Worm (Caenorhabditis elegans) whole organism, L1 larva: ENCODE data around the gene ptr-4.

Experiments used
- C16A3.4 ChIP-seq: fragments of 150-350 bp; optimal IDR thresholded peaks from 2 replicates; lab custom pipeline; 2014; ENCODE audit warnings: missing biosample characterization, missing genetic modification characterization
- F16B12.6 ChIP-seq: fragments of 150-350 bp; optimal IDR thresholded peaks from 2 replicates; lab custom pipeline; 2014; ENCODE audit warnings: missing biosample characterization, missing genetic modification characterization
- ama-1 ChIP-seq: fragments of 150-350 bp; optimal IDR thresholded peaks from 2 replicates; lab custom pipeline; 2014
- blmp-1 ChIP-seq: fragments of 150-350 bp; optimal IDR thresholded peaks from 2 replicates; lab custom pipeline; 2014; ENCODE audit warnings: missing biosample characterization, missing genetic modification characterization
- ceh-63 ChIP-seq: fragments of 200-800 bp; sonication (Bioruptor generic); optimal IDR thresholded peaks from 2 replicates; lab custom pipeline; 2018; ENCODE audit warnings: mild to moderate bottlenecking, missing genetic modification characterization, missing compliant biosample characterization
- ceh-90 ChIP-seq: sonication (generic microtip); optimal IDR thresholded peaks from 2 replicates; lab custom pipeline; 2016; ENCODE audit warnings: missing genetic modification characterization, missing compliant biosample characterization
- ces-1 ChIP-seq: fragments of 150-350 bp; optimal IDR thresholded peaks from 2 replicates; lab custom pipeline; 2014; ENCODE audit warnings: missing biosample characterization, missing genetic modification reagents, missing genetic modification characterization
- dsc-1 ChIP-seq: sonication (generic microtip); optimal IDR thresholded peaks from 2 replicates; lab custom pipeline; 2016; ENCODE audit warnings: mild to moderate bottlenecking, missing genetic modification characterization, missing compliant biosample characterization
- efl-1 ChIP-seq, 4 experiments: fragments of 150-350 bp; optimal IDR thresholded peaks in 3 of 4; peaks in 1 of 4; 1 replicate in 1 of 4; 2 replicates in 3 of 4; lab custom pipeline; 2014; ENCODE audit warnings: missing biosample characterization in 2 of 4, missing genetic modification characterization in 2 of 4, missing genetic modification reagents in 2 of 4
- egl-13 ChIP-seq: sonication (generic microtip); optimal IDR thresholded peaks from 2 replicates; lab custom pipeline; 2016; ENCODE audit warnings: missing genotype, missing genetic modification reagents, missing genetic modification characterization, missing compliant biosample characterization
- egl-27 ChIP-seq, 2 experiments: fragments of 150-350 bp in 1 of 2; sonication (generic microtip); optimal IDR thresholded peaks; 3 replicates each; lab custom pipeline; 2017 to 2018; ENCODE audit warnings: missing biosample characterization in 2 of 2, missing genetic modification characterization in 2 of 2, missing genetic modification reagents in 2 of 2
- elt-2 ChIP-seq: sonication (generic microtip); optimal IDR thresholded peaks from 2 replicates; lab custom pipeline; 2016; ENCODE audit warnings: missing genetic modification characterization, mild to moderate bottlenecking, inconsistent platforms, missing compliant biosample characterization, missing genetic modification reagents
- elt-3 ChIP-seq, 6 experiments: fragments of 150-350 bp in 1 of 6; sonication (generic microtip); optimal IDR thresholded peaks; 2 replicates each; lab custom pipeline; 2017 to 2018; ENCODE audit warnings: missing biosample characterization in 6 of 6, missing genetic modification characterization in 6 of 6, inconsistent platforms in 1 of 6
- fkh-4 ChIP-seq: sonication (generic microtip); optimal IDR thresholded peaks from 2 replicates; lab custom pipeline; 2016; ENCODE audit warnings: missing compliant biosample characterization, missing genetic modification characterization, borderline replicate concordance
- fkh-8 ChIP-seq: sonication (generic microtip); optimal IDR thresholded peaks from 2 replicates; lab custom pipeline; 2016; ENCODE audit warnings: mild to moderate bottlenecking, missing genetic modification characterization, missing compliant biosample characterization
- fos-1 ChIP-seq: fragments of 150-350 bp; optimal IDR thresholded peaks from 2 replicates; lab custom pipeline; 2014; ENCODE audit warnings: missing biosample characterization, missing genetic modification characterization
- grh-1 ChIP-seq: fragments of 200-800 bp; sonication (Bioruptor generic); IDR thresholded peaks from 2 replicates; pipeline ENCODE4 v1.3.6; 2022; ENCODE audit warnings: missing genetic modification reagents, missing genetic modification characterization, missing compliant biosample characterization
- hlh-4 ChIP-seq: sonication (generic microtip); optimal IDR thresholded peaks from 2 replicates; lab custom pipeline; 2016; ENCODE audit warnings: mild to moderate bottlenecking, missing genetic modification characterization, missing compliant biosample characterization
- lin-13 ChIP-seq: fragments of 150-350 bp; optimal IDR thresholded peaks from 2 replicates; lab custom pipeline; 2014; ENCODE audit warnings: missing biosample characterization, missing genetic modification reagents, missing genetic modification characterization
- lin-14 ChIP-seq: fragments of 200-800 bp; sonication (Bioruptor generic); optimal IDR thresholded peaks from 2 replicates; lab custom pipeline; 2018; ENCODE audit warnings: mild to moderate bottlenecking, missing genetic modification characterization, moderate library complexity, missing compliant biosample characterization
- lin-35 ChIP-seq, 2 experiments: fragments of 150-350 bp; optimal IDR thresholded peaks; 2 replicates each; lab custom pipeline; 2014; ENCODE audit warnings: missing biosample characterization in 2 of 2, missing genetic modification characterization in 2 of 2, missing genetic modification reagents in 2 of 2
- lir-3 ChIP-seq: sonication (generic microtip); optimal IDR thresholded peaks from 2 replicates; lab custom pipeline; 2016; ENCODE audit warnings: mild to moderate bottlenecking, missing genetic modification characterization, moderate library complexity, missing compliant biosample characterization; ENCODE audit not compliant: poor library complexity
- lsy-2 ChIP-seq, 2 experiments: fragments of 150-350 bp; optimal IDR thresholded peaks; 2 replicates each; lab custom pipeline; 2014; ENCODE audit warnings: missing biosample characterization in 2 of 2, missing genetic modification characterization in 2 of 2
- mab-9 ChIP-seq: fragments of 200-800 bp; sonication (Bioruptor generic); IDR thresholded peaks from 2 replicates; pipeline ENCODE4 v1.3.6; 2022; ENCODE audit warnings: missing genetic modification reagents, missing genetic modification characterization, missing compliant biosample characterization
- mep-1 ChIP-seq: fragments of 150-350 bp; optimal IDR thresholded peaks from 2 replicates; lab custom pipeline; 2014; ENCODE audit warnings: missing biosample characterization, missing genetic modification characterization
- nhr-11 ChIP-seq: fragments of 150-350 bp; optimal IDR thresholded peaks from 2 replicates; lab custom pipeline; 2014; ENCODE audit warnings: missing biosample characterization, missing genetic modification characterization
- nhr-12 ChIP-seq: sonication (generic microtip); optimal IDR thresholded peaks from 2 replicates; lab custom pipeline; 2017; ENCODE audit warnings: missing biosample characterization, missing genetic modification characterization
- nhr-19 ChIP-seq: fragments of 200-800 bp; sonication (Bioruptor generic); conservative IDR thresholded peaks from 2 replicates; pipeline ENCODE4 v1.3.6; 2022; ENCODE audit warnings: missing genetic modification characterization, missing compliant biosample characterization
- nhr-20 ChIP-seq: sonication (generic microtip); optimal IDR thresholded peaks from 2 replicates; lab custom pipeline; 2016; ENCODE audit warnings: mild to moderate bottlenecking, missing genetic modification characterization, missing compliant biosample characterization
- nhr-47 ChIP-seq: sonication (generic microtip); optimal IDR thresholded peaks from 2 replicates; lab custom pipeline; 2016; ENCODE audit warnings: mild to moderate bottlenecking, missing genetic modification characterization, moderate library complexity, missing compliant biosample characterization
- nhr-71 ChIP-seq: sonication (generic microtip); optimal IDR thresholded peaks from 2 replicates; lab custom pipeline; 2016; ENCODE audit warnings: mild to moderate bottlenecking, missing genetic modification characterization, moderate library complexity, missing compliant biosample characterization
- nhr-77 ChIP-seq: fragments of 150-350 bp; optimal IDR thresholded peaks from 2 replicates; lab custom pipeline; 2014; ENCODE audit warnings: missing biosample characterization, missing genetic modification characterization
- nhr-85 ChIP-seq: sonication (generic microtip); peaks from one replicate; lab custom pipeline; 2016; ENCODE audit warnings: missing genetic modification characterization, inconsistent platforms, missing compliant biosample characterization
- nhr-90 ChIP-seq: sonication (generic microtip); optimal IDR thresholded peaks from 2 replicates; lab custom pipeline; 2016; ENCODE audit warnings: mild to moderate bottlenecking, missing genetic modification characterization, missing compliant biosample characterization; ENCODE audit not compliant: poor library complexity
- pag-3 ChIP-seq: sonication (generic microtip); optimal IDR thresholded peaks from 2 replicates; lab custom pipeline; 2017; ENCODE audit warnings: missing genetic modification characterization, mild to moderate bottlenecking, missing compliant biosample characterization, antibody characterized with exemption, borderline replicate concordance; ENCODE audit not compliant: insufficient read depth
- rnt-1 ChIP-seq: sonication (generic microtip); optimal IDR thresholded peaks from 2 replicates; lab custom pipeline; 2016; ENCODE audit warnings: mild to moderate bottlenecking, missing genetic modification characterization, moderate library complexity, missing compliant biosample characterization
- snu-23 ChIP-seq: sonication (generic microtip); optimal IDR thresholded peaks from 2 replicates; lab custom pipeline; 2016; ENCODE audit warnings: missing genetic modification characterization, missing compliant biosample characterization
- sox-4 ChIP-seq: sonication (generic microtip); optimal IDR thresholded peaks from 2 replicates; lab custom pipeline; 2016; ENCODE audit warnings: missing genetic modification characterization, missing compliant biosample characterization
- sptf-1 ChIP-seq: fragments of 150-350 bp; optimal IDR thresholded peaks from 2 replicates; lab custom pipeline; 2014; ENCODE audit warnings: missing biosample characterization, missing genetic modification characterization
- swsn-7 ChIP-seq: sonication (generic microtip); optimal IDR thresholded peaks from 2 replicates; lab custom pipeline; 2016; ENCODE audit warnings: missing genetic modification characterization, missing compliant biosample characterization
- unc-130 ChIP-seq: fragments of 150-350 bp; optimal IDR thresholded peaks from 2 replicates; lab custom pipeline; 2017; ENCODE audit warnings: missing biosample characterization, missing genetic modification characterization, inconsistent platforms
- unc-86 ChIP-seq: sonication (generic microtip); optimal IDR thresholded peaks from 2 replicates; lab custom pipeline; 2016; ENCODE audit warnings: missing genetic modification characterization, missing compliant biosample characterization
- zag-1 ChIP-seq: fragments of 150-350 bp; optimal IDR thresholded peaks from 2 replicates; lab custom pipeline; 2014; ENCODE audit warnings: missing biosample characterization, missing genetic modification characterization
- zip-4 ChIP-seq: fragments of 200-800 bp; sonication (Bioruptor generic); optimal IDR thresholded peaks from 2 replicates; lab custom pipeline; 2018; ENCODE audit warnings: mild to moderate bottlenecking, missing genetic modification characterization, moderate library complexity, missing compliant biosample characterization
- ztf-11 ChIP-seq, 2 experiments: sonication (generic microtip); optimal IDR thresholded peaks; 2 replicates each; lab custom pipeline; 2016 to 2017; ENCODE audit warnings: missing genetic modification characterization in 2 of 2, missing biosample characterization in 1 of 2, missing compliant biosample characterization in 1 of 2
- ztf-4 ChIP-seq: fragments of 150-350 bp; optimal IDR thresholded peaks from 2 replicates; lab custom pipeline; 2014; ENCODE audit warnings: missing biosample characterization, missing genetic modification characterization

ptr-4 gene

DNA sequence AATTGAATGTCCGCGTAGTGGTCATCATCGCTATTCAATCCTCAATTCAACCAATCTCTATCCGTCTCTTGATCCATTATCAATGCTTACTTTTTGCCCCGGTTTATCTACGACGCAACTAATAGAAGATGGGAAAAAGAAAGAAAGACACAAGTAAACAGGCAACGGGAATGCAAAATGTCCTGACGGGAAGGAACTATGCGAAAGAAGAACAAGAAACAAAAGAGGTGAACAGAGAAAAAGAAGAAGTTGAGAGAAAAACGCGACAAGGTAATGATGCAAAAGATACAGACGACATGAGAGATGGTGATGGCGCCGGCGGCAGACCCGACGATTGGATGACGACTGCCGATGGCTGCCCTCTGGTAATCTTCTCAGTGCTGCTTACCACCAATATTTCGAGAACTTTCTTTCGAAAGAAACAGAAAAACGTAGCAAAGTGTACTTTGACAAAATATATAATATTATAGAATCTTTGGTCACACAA, 23.7 kb downstream of the ptr-4 start (continued):
- TF ChIP-seq egl-27 (tag; optimal IDR thresholded peaks at IDR 0.05; lab: Kevin White, UChicago) (peak; percentile 9 to 16), ama-1 (lab: Kevin White, UChicago) (no peak), lin-35 (GFP tag; optimal IDR thresholded peaks at IDR 0.05; lab: Kevin White, UChicago) (peak; percentile 34 to 76), snu-23 (GFP tag; lab: Kevin White, UChicago) (peak; percentile 95), nhr-11 (tag; lab: Kevin White, UChicago) (no peak), sptf-1 (tag; lab: Kevin White, UChicago) (no peak), ztf-4 (tag; lab: Kevin White, UChicago) (peak; percentile 23), pag-3 (peak; percentile 15), nhr-19 (peak; percentile 72; the same call in 1 of the 2 replicates), lir-3 (tag; lab: Kevin White, UChicago) (peak; percentile 9), elt-2 (tag; lab: Kevin White, UChicago) (peak; percentile 78), mep-1 (peak; percentile 86), fos-1 (peak; percentile 35), nhr-85 (tag; lab: Kevin White, UChicago) (peak; percentile 94), swsn-7 (tag; lab: Kevin White, UChicago) (peak; percentile 69), nhr-20 (peak; percentile 94), nhr-47 (tag; lab: Kevin White, UChicago) (peak; percentile 60), grh-1 (GFP tag; lab: Robert Waterston, UW) (peak; percentile 53; the same call in 1 of the 2 replicates), lsy-2 (tag; optimal IDR thresholded peaks at IDR 0.05; lab: Kevin White, UChicago) (peak; percentile 60 to 85), egl-13 (tag; lab: Kevin White, UChicago) (peak; percentile 12), unc-130 (tag; lab: Kevin White, UChicago) (peak; percentile 85), rnt-1 (peak; percentile 75), ces-1 (GFP tag; lab: Kevin White, UChicago) (no peak), nhr-90 (tag; lab: Kevin White, UChicago) (peak; percentile 82), efl-1 (optimal IDR thresholded peaks at IDR 0.05; lab: Kevin White, UChicago) (peak; percentile 13 to 37), efl-1 (GFP tag; optimal IDR thresholded peaks at IDR 0.05 in 1 of 2; lab: Kevin White, UChicago) (peak; percentile 24 to 94), blmp-1 (tag; lab: Kevin White, UChicago) (peak; percentile 91), nhr-77 (tag; lab: Kevin White, UChicago) (peak; percentile 68), lin-13 (peak; percentile 31), elt-3 (tag; optimal IDR thresholded peaks at IDR 0.05; lab: Kevin White, UChicago) (peak; percentile 45 to 89 (median 70))

- TF ChIP-seq elt-2 (tag; lab: Kevin White, UChicago) (peak; percentile 27), F16B12.6 (tag; lab: Kevin White, UChicago) (no peak), blmp-1 (tag; lab: Kevin White, UChicago) (peak; percentile 5)
- TF ChIP-seq, all 84 proteins: peak for 2
Observed at ce11 chrX:6041094-6041441, 24.7 kb downstream of the ptr-4 start.

DNA sequence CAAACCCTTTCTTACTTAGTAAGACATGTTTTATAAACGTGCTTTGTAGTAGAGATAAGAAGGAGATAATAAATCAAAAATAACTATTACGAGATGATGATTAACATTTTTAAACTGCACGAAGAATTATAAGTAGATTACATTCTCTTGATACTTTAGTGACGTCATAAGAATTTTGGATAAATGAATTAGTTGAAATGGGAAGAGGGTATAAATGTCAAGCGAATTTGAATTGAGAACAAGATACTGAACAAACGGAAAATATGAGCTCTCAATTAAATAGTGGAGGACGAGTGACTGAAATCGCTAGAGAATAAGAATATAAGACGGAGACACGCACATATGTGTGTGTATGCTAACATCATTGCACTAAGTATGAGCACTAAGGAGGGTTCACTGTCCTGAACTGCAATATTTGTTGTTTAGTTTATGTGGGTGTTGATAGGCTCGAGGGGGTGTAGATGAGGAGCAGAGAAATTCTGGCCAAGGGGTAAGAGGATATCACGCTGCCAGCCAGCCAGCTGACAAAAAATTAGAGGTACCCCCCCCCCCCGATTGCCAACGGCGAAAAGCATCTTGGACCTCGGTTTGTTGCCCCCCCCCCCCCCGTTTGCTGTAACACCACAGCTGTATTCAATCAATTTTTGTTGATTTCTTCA, 25.2 kb downstream of the ptr-4 start:
- TF ChIP-seq ceh-63 (GFP tag; lab: Kevin White, UChicago) (no peak), nhr-71 (peak; percentile 36), mep-1 (no peak), ztf-11 (tag; optimal IDR thresholded peaks at IDR 0.05; lab: Kevin White, UChicago) (no peak), nhr-90 (tag; lab: Kevin White, UChicago) (peak; percentile 11), fkh-8 (tag; lab: Kevin White, UChicago) (no peak), nhr-47 (tag; lab: Kevin White, UChicago) (peak; percentile 10), mab-9 (GFP tag; lab: Robert Waterston, UW) (no peak), sox-4 (tag; lab: Kevin White, UChicago) (no peak), lsy-2 (tag; optimal IDR thresholded peaks at IDR 0.05; lab: Kevin White, UChicago) (no peak), fkh-4 (tag; lab: Kevin White, UChicago) (peak; percentile 11), nhr-85 (tag; lab: Kevin White, UChicago) (peak; percentile 51), rnt-1 (peak; percentile 35), lir-3 (tag; lab: Kevin White, UChicago) (no peak), hlh-4 (tag; lab: Kevin White, UChicago) (no peak), C16A3.4 (no peak), unc-86 (tag; lab: Kevin White, UChicago) (no peak), elt-3 (tag; optimal IDR thresholded peaks at IDR 0.05; lab: Kevin White, UChicago) (peak in 2 of 6 experiments; percentile 16 to 51), lin-14 (peak; percentile 68), dsc-1 (tag; lab: Kevin White, UChicago) (peak; percentile 55), ceh-90 (tag; lab: Kevin White, UChicago) (no peak), grh-1 (GFP tag; lab: Robert Waterston, UW) (no peak), zip-4 (GFP tag; lab: Kevin White, UChicago) (no peak), nhr-12 (no peak), zag-1 (tag; lab: Kevin White, UChicago) (peak; percentile 9), nhr-20 (peak; percentile 31)
